Worm (Caenorhabditis elegans): Measurements from ENCODE around the gene irg-2.

DNA sequence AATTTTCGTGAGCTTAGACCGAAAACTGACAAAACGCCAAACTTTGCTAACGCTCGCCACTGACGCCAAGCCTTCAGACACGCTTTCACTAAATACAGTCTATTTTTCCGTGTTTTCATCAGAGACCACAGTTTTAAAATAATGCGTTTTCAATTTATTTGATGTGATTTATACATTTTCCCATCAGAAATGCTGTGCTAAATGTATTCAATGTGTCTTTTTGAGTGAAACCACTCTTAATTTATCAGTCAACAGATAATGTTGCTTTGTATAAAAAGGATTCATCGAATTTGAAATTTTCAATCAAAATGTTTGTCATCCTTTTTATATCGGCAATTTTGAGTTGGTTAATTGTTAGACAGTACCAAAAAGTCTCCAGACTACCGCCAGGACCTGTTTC lies 10.7 kb upstream of the irg-2 start, which contains the start of gene cyp-35A4:
- TF ChIP-seq med-1 (GFP tag; optimal IDR thresholded peaks at IDR 0.05; ENCODE audit: insufficient read depth) (no peak), flt-1 (GFP tag; IDR thresholded peaks at IDR 0.05) (no peak), klf-2 (GFP tag; conservative IDR thresholded peaks at IDR 0.05) (no peak), cog-1 (tag; optimal IDR thresholded peaks at IDR 0.05) (no peak), ref-1 (GFP tag; conservative IDR thresholded peaks at IDR 0.05) (no peak)
